Worm (Caenorhabditis elegans): Measurements from ENCODE around the gene F56H9.9.

ce11 chrV:12612118-12612517, 12.2 kb downstream of the F56H9.9 start, which contains the start of gene cyc-2.2:
- no peak for TF ChIP-seq ama-1 (optimal IDR thresholded peaks at IDR 0.05)
- TF ChIP-seq ets-7 (tag; optimal IDR thresholded peaks at IDR 0.05), result no peak
- no peak for TF ChIP-seq hmbx-1 (tag; optimal IDR thresholded peaks at IDR 0.05)
- no peak for TF ChIP-seq tbx-11 (GFP tag; IDR thresholded peaks at IDR 0.05)
- TF ChIP-seq B0310.2 (tag; optimal IDR thresholded peaks at IDR 0.05), result no peak
- TF ChIP-seq sea-1 (GFP tag; conservative IDR thresholded peaks at IDR 0.05), result no peak
- no peak for TF ChIP-seq hmg-4 (GFP tag; optimal IDR thresholded peaks at IDR 0.05)
- TF ChIP-seq tra-4 (tag; optimal IDR thresholded peaks at IDR 0.05), result no peak
- no peak for TF ChIP-seq F13C5.2 (tag; optimal IDR thresholded peaks at IDR 0.05)

All from whole organism, early embryonic.